Fruit fly (Drosophila melanogaster) whole organism, embryonic: ENCODE measurements around the gene CG3448.

ENCODE experiments used
- Bdp1 ChIP-seq: fragments of 200-800 bp; sonication (Bioruptor generic); optimal IDR thresholded peaks from 3 replicates; lab custom pipeline; 2016; ENCODE audit warnings: missing biosample characterization, missing genetic modification characterization
- Blimp-1 ChIP-seq: fragments of 200-800 bp; sonication (Bioruptor generic); optimal IDR thresholded peaks from 3 replicates; lab custom pipeline; 2018; ENCODE audit warnings: missing biosample characterization, missing genetic modification characterization, mild to moderate bottlenecking, moderate library complexity, missing genetic modification reagents
- CG10959 ChIP-seq: fragments of 200-800 bp; sonication (Bioruptor generic); IDR thresholded peaks from 2 replicates; pipeline ENCODE4 v1.3.6; 2022; ENCODE audit warnings: missing biosample characterization, missing genetic modification characterization
- CG11093 ChIP-seq: fragments of 200-800 bp; sonication (Bioruptor generic); IDR thresholded peaks from 3 replicates; pipeline ENCODE4 v1.3.6; 2022; ENCODE audit warnings: missing biosample characterization, missing genetic modification characterization
- CG11560 ChIP-seq: fragments of 200-800 bp; sonication (Bioruptor generic); IDR thresholded peaks from 3 replicates; pipeline ENCODE4 v1.3.6; 2022; ENCODE audit warnings: missing biosample characterization, missing genetic modification characterization
- CG11695 ChIP-seq: fragments of 200-800 bp; sonication (Bioruptor generic); IDR thresholded peaks from 3 replicates; pipeline ENCODE4 v1.3.6; 2022; ENCODE audit warnings: missing biosample characterization, missing genetic modification characterization
- CG12104 ChIP-seq: fragments of 200-800 bp; sonication (Bioruptor generic); optimal IDR thresholded peaks from 3 replicates; lab custom pipeline; 2016; ENCODE audit warnings: missing biosample characterization, missing genetic modification characterization
- CG12236 ChIP-seq: fragments of 200-800 bp; sonication (Bioruptor generic); optimal IDR thresholded peaks from 2 replicates; lab custom pipeline; 2016; ENCODE audit warnings: missing biosample characterization, missing genetic modification characterization
- CG17568 ChIP-seq: fragments of 200-800 bp; sonication (Bioruptor generic); optimal IDR thresholded peaks from 2 replicates; lab custom pipeline; 2018; ENCODE audit warnings: missing biosample characterization, mild to moderate bottlenecking, missing genetic modification characterization, moderate library complexity
- CG2875 ChIP-seq: fragments of 200-800 bp; sonication (Bioruptor generic); optimal IDR thresholded peaks from 2 replicates; lab custom pipeline; 2017; ENCODE audit warnings: missing biosample characterization, mild to moderate bottlenecking, missing genetic modification characterization, missing genetic modification reagents
- CG30431 ChIP-seq: fragments of 200-800 bp; sonication (Bioruptor generic); optimal IDR thresholded peaks from 2 replicates; lab custom pipeline; 2017; ENCODE audit warnings: missing biosample characterization, missing genetic modification characterization
- CG3281 ChIP-seq: fragments of 200-800 bp; sonication (Bioruptor generic); optimal IDR thresholded peaks from 3 replicates; lab custom pipeline; 2017; ENCODE audit warnings: missing biosample characterization, mild to moderate bottlenecking, missing genetic modification characterization
- CG4730 ChIP-seq: fragments of 200-800 bp; sonication (Bioruptor generic); IDR thresholded peaks from 2 replicates; pipeline ENCODE4 v1.3.6; 2022; ENCODE audit warnings: missing biosample characterization, missing genetic modification characterization
- CG4820 ChIP-seq: fragments of 200-800 bp; sonication (Bioruptor generic); optimal IDR thresholded peaks from 3 replicates; lab custom pipeline; 2016; ENCODE audit warnings: missing biosample characterization, missing genetic modification characterization
- CG7745 ChIP-seq: fragments of 200-800 bp; sonication (Bioruptor generic); optimal IDR thresholded peaks from 2 replicates; lab custom pipeline; 2018; ENCODE audit warnings: missing biosample characterization, mild to moderate bottlenecking, missing genetic modification characterization, moderate library complexity
- CG9932 ChIP-seq: fragments of 200-800 bp; sonication (Bioruptor generic); IDR thresholded peaks from 2 replicates; pipeline ENCODE4 v1.3.6; 2022; ENCODE audit warnings: missing biosample characterization, missing genetic modification characterization
- CoRest ChIP-seq: fragments of 200-800 bp; sonication (Bioruptor generic); optimal IDR thresholded peaks from 3 replicates; lab custom pipeline; 2018; ENCODE audit warnings: missing biosample characterization, mild to moderate bottlenecking, missing genetic modification characterization, moderate library complexity
- D ChIP-seq, 2 experiments: fragments of 200-800 bp in 1 of 2; fragments of >200 bp in 1 of 2; sonication (Bioruptor generic) in 1 of 2; optimal IDR thresholded peaks; 2 replicates in 1 of 2; 3 replicates in 1 of 2; lab custom pipeline; 2017; ENCODE audit warnings: mild to moderate bottlenecking in 1 of 2, missing biosample characterization in 1 of 2, missing genetic modification characterization in 1 of 2, missing genetic modification reagents in 1 of 2
- Deaf1 ChIP-seq: fragments of 200-800 bp; optimal IDR thresholded peaks from 3 replicates; lab custom pipeline; 2019; ENCODE audit warnings: missing biosample characterization, mild to moderate bottlenecking, missing genetic modification characterization, moderate library complexity
- Dip3 ChIP-seq: fragments of 200-800 bp; sonication (Bioruptor generic); optimal IDR thresholded peaks from 3 replicates; lab custom pipeline; 2016; ENCODE audit warnings: missing biosample characterization, missing genetic modification characterization
- Dll ChIP-seq: fragments of 200-800 bp; sonication (Bioruptor generic); IDR thresholded peaks from 4 replicates; pipeline ENCODE4 v1.3.6; 2022; ENCODE audit warnings: missing biosample characterization, missing genetic modification characterization; ENCODE audit not compliant: partially characterized antibody
- Dp ChIP-seq: fragments of 200-800 bp; sonication (Bioruptor generic); optimal IDR thresholded peaks from 2 replicates; lab custom pipeline; 2018; ENCODE audit warnings: missing biosample characterization, mild to moderate bottlenecking, missing genetic modification characterization, moderate library complexity
- Jarid2 ChIP-seq: fragments of 200-800 bp; sonication (Bioruptor generic); optimal IDR thresholded peaks from 3 replicates; lab custom pipeline; 2017; ENCODE audit warnings: mild to moderate bottlenecking, missing biosample characterization, missing genetic modification reagents, missing genetic modification characterization
- Med ChIP-seq: fragments of 200-800 bp; sonication (Bioruptor generic); peaks from one replicate; lab custom pipeline; 2016; ENCODE audit warnings: missing biosample characterization, missing genetic modification characterization, mild to moderate bottlenecking, inconsistent platforms, moderate library complexity
- Rfx ChIP-seq: fragments of 200-800 bp; sonication (Bioruptor generic); IDR thresholded peaks from 2 replicates; pipeline ENCODE4 v1.3.6; 2022; ENCODE audit warnings: missing biosample characterization, missing genetic modification characterization
- Scr ChIP-seq: fragments of 200-800 bp; sonication (Bioruptor generic); IDR thresholded peaks from 2 replicates; pipeline ENCODE4 v1.3.6; 2022; ENCODE audit warnings: missing biosample characterization, missing genetic modification characterization; ENCODE audit not compliant: partially characterized antibody
- Usf ChIP-seq: fragments of 200-800 bp; sonication (Bioruptor generic); optimal IDR thresholded peaks from 2 replicates; lab custom pipeline; 2017; ENCODE audit warnings: missing genotype, missing biosample characterization, missing genetic modification characterization
- aop ChIP-seq: fragments of 200-800 bp; sonication (Bioruptor generic); IDR thresholded peaks from 2 replicates; pipeline ENCODE4 v1.3.6; 2022; ENCODE audit warnings: missing biosample characterization, missing genetic modification characterization
- br ChIP-seq: fragments of >200 bp; optimal IDR thresholded peaks from 2 replicates; lab custom pipeline; 2017
- da ChIP-seq: fragments of 200-800 bp; sonication (Bioruptor generic); optimal IDR thresholded peaks from 2 replicates; lab custom pipeline; 2016; ENCODE audit warnings: missing biosample characterization, missing genetic modification characterization
- dpn ChIP-seq, 2 experiments: fragments of 200-800 bp; sonication (Bioruptor generic); optimal IDR thresholded peaks; 3 replicates each; lab custom pipeline; 2016; ENCODE audit warnings: missing biosample characterization in 2 of 2, missing genetic modification characterization in 2 of 2
- dysf ChIP-seq: fragments of 200-800 bp; sonication (Bioruptor generic); IDR thresholded peaks from 3 replicates; pipeline ENCODE4 v1.3.6; 2022; ENCODE audit warnings: missing biosample characterization, missing genetic modification characterization
- eyg ChIP-seq: fragments of 200-800 bp; sonication (Bioruptor generic); optimal IDR thresholded peaks from 3 replicates; lab custom pipeline; 2016; ENCODE audit warnings: missing biosample characterization, missing genetic modification characterization
- her ChIP-seq: fragments of 200-800 bp; sonication (Bioruptor generic); optimal IDR thresholded peaks from 2 replicates; lab custom pipeline; 2016; ENCODE audit warnings: missing biosample characterization, missing genetic modification characterization
- hkb ChIP-seq, 2 experiments: fragments of 200-800 bp in 1 of 2; fragments of >200 bp in 1 of 2; sonication (Bioruptor generic) in 1 of 2; IDR thresholded peaks in 1 of 2; optimal IDR thresholded peaks in 1 of 2; 2 replicates each; pipeline versions ENCODE4 v1.3.6 to Lab custom; 2017 to 2022; ENCODE audit warnings: missing biosample characterization in 1 of 2, missing genetic modification characterization in 1 of 2
- jumu ChIP-seq: fragments of 200-800 bp; sonication (Bioruptor generic); optimal IDR thresholded peaks from 3 replicates; lab custom pipeline; 2016; ENCODE audit warnings: missing biosample characterization, missing genetic modification characterization
- knrl ChIP-seq: fragments of 200-800 bp; sonication (Bioruptor generic); IDR thresholded peaks from 3 replicates; pipeline ENCODE4 v1.3.6; 2022; ENCODE audit warnings: missing biosample characterization, missing genetic modification characterization; ENCODE audit not compliant: partially characterized antibody
- luna ChIP-seq: fragments of 200-800 bp; sonication (Bioruptor generic); optimal IDR thresholded peaks from 2 replicates; lab custom pipeline; 2016; ENCODE audit warnings: missing biosample characterization, missing genetic modification characterization
- nom ChIP-seq: fragments of 200-800 bp; sonication (Bioruptor generic); optimal IDR thresholded peaks from 2 replicates; lab custom pipeline; 2017; ENCODE audit warnings: missing biosample characterization, missing genetic modification characterization, mild to moderate bottlenecking, moderate library complexity, missing genetic modification reagents
- org-1 ChIP-seq: fragments of 200-800 bp; sonication (Bioruptor generic); optimal IDR thresholded peaks from 2 replicates; lab custom pipeline; 2017; ENCODE audit warnings: missing biosample characterization, missing genetic modification characterization
- pho ChIP-seq: fragments of 200-800 bp; sonication (Bioruptor generic); optimal IDR thresholded peaks from 2 replicates; lab custom pipeline; 2016; ENCODE audit warnings: missing biosample characterization, missing genetic modification characterization
- pnt ChIP-seq: fragments of 200-800 bp; sonication (Bioruptor generic); optimal IDR thresholded peaks from 3 replicates; lab custom pipeline; 2016; ENCODE audit warnings: missing biosample characterization, missing genetic modification characterization
- ro ChIP-seq: fragments of 200-800 bp; sonication (Bioruptor generic); IDR thresholded peaks from 2 replicates; pipeline ENCODE4 v1.3.6; 2022; ENCODE audit warnings: missing biosample characterization, missing genetic modification characterization
- sd ChIP-seq: fragments of 200-800 bp; sonication (Bioruptor generic); optimal IDR thresholded peaks from 3 replicates; lab custom pipeline; 2018; ENCODE audit warnings: missing biosample characterization, mild to moderate bottlenecking, missing genetic modification characterization, moderate library complexity
- shn ChIP-seq: fragments of 200-800 bp; sonication (Bioruptor generic); optimal IDR thresholded peaks from 3 replicates; lab custom pipeline; 2016; ENCODE audit warnings: missing biosample characterization, missing genetic modification characterization
- slbo ChIP-seq: fragments of 200-800 bp; sonication (Bioruptor generic); IDR thresholded peaks from 2 replicates; pipeline ENCODE4 v1.3.6; 2022; ENCODE audit warnings: missing biosample characterization, missing genetic modification characterization
- sob ChIP-seq: fragments of 200-800 bp; sonication (Bioruptor generic); IDR thresholded peaks from 2 replicates; pipeline ENCODE4 v1.3.6; 2022; ENCODE audit warnings: missing biosample characterization, missing genetic modification characterization
- trem ChIP-seq: fragments of 200-800 bp; optimal IDR thresholded peaks from 3 replicates; lab custom pipeline; 2019; ENCODE audit warnings: missing biosample characterization, mild to moderate bottlenecking, missing genetic modification characterization, moderate library complexity
- wdn ChIP-seq: fragments of 200-800 bp; sonication (Bioruptor generic); IDR thresholded peaks from 2 replicates; pipeline ENCODE4 v1.3.6; 2022; ENCODE audit warnings: missing biosample characterization, missing genetic modification characterization
- wek ChIP-seq: fragments of 200-800 bp; sonication (Bioruptor generic); optimal IDR thresholded peaks from 3 replicates; lab custom pipeline; 2018; ENCODE audit warnings: missing biosample characterization, mild to moderate bottlenecking, missing genetic modification characterization, moderate library complexity

The CG3448 gene

dm6 chr3L:9462247-9462769 lies 10.9 kb upstream of the CG3448 start (continued):
- TF ChIP-seq CG11695 (GFP tag; lab: Robert Waterston, UW), result peak; percentile 84
- TF ChIP-seq ro (GFP tag; lab: Robert Waterston, UW), result no peak
- TF ChIP-seq luna (GFP tag; lab: Kevin White, UChicago), result peak; percentile 36
- no peak for TF ChIP-seq D (optimal IDR thresholded peaks at IDR 0.05; lab: Kevin White, UChicago)
- TF ChIP-seq D (GFP tag; optimal IDR thresholded peaks at IDR 0.05; lab: Kevin White, UChicago), result peak; percentile 91
- TF ChIP-seq sd (tag; lab: Kevin White, UChicago), result no peak
- TF ChIP-seq slbo, result peak; percentile 70
- TF ChIP-seq Blimp-1 (GFP tag; lab: Kevin White, UChicago), result peak; percentile 92
- no peak for TF ChIP-seq br (lab: Kevin White, UChicago)
- TF ChIP-seq pnt (GFP tag; lab: Kevin White, UChicago), result peak; percentile 64
- TF ChIP-seq aop (GFP tag; lab: Robert Waterston, UW), result no peak
- peak; percentile 83 for TF ChIP-seq CG17568 (GFP tag; lab: Kevin White, UChicago)
- TF ChIP-seq CG3281 (GFP tag; lab: Kevin White, UChicago), result peak; percentile 89
- peak; percentile 100 for TF ChIP-seq CG4820 (GFP tag; lab: Kevin White, UChicago)
- peak; percentile 50 for TF ChIP-seq wdn (GFP tag; lab: Robert Waterston, UW)
- peak; percentile 74 for TF ChIP-seq her (GFP tag; lab: Kevin White, UChicago)
- peak; percentile 91 for TF ChIP-seq trem
- peak; percentile 74 for TF ChIP-seq sob (GFP tag; lab: Robert Waterston, UW)
- TF ChIP-seq CoRest (tag; lab: Kevin White, UChicago), result peak; percentile 92
- TF ChIP-seq CG12104 (GFP tag; lab: Kevin White, UChicago), result peak; percentile 86
- peak; percentile 89 for TF ChIP-seq org-1 (GFP tag; lab: Kevin White, UChicago)
- peak; percentile 60 for TF ChIP-seq CG12236 (GFP tag; lab: Kevin White, UChicago)
- peak; percentile 89 for TF ChIP-seq CG2875 (GFP tag; lab: Kevin White, UChicago)
- TF ChIP-seq Med (GFP tag; lab: Kevin White, UChicago), result peak; percentile 87
- no peak for TF ChIP-seq Dp (GFP tag; lab: Kevin White, UChicago)
- peak; percentile 82 for TF ChIP-seq Rfx (GFP tag; lab: Robert Waterston, UW)
- TF ChIP-seq CG9932, result peak; percentile 45
- TF ChIP-seq Bdp1 (GFP tag; lab: Kevin White, UChicago), result peak; percentile 71
- no peak for TF ChIP-seq knrl (GFP tag; lab: Robert Waterston, UW)
- peak; percentile 90 for TF ChIP-seq Jarid2 (GFP tag; lab: Kevin White, UChicago)
- TF ChIP-seq Dll (GFP tag; lab: Robert Waterston, UW), result peak; percentile 32; the same call in 1 of the 4 replicates
- peak; percentile 45; the same call in 1 of the 2 replicates for TF ChIP-seq CG4730 (GFP tag; lab: Robert Waterston, UW)
- peak; percentile 66 for TF ChIP-seq CG10959 (GFP tag; lab: Robert Waterston, UW)
- TF ChIP-seq wek (GFP tag; lab: Kevin White, UChicago), result peak; percentile 9
- peak; percentile 20 for TF ChIP-seq eyg (GFP tag; lab: Kevin White, UChicago)
- TF ChIP-seq Scr (GFP tag; lab: Robert Waterston, UW), result peak; percentile 14
- peak; percentile 44 for TF ChIP-seq jumu (GFP tag; lab: Kevin White, UChicago)
- peak; percentile 82 for TF ChIP-seq dysf
- peak; percentile 73 to 77 for TF ChIP-seq dpn (GFP tag; optimal IDR thresholded peaks at IDR 0.05; lab: Kevin White, UChicago)
- no peak for TF ChIP-seq da (GFP tag; lab: Kevin White, UChicago)
- peak; percentile 69 for TF ChIP-seq shn
- TF ChIP-seq Usf, result peak; percentile 47
- TF ChIP-seq nom, result peak; percentile 77
- peak; percentile 41 for TF ChIP-seq Dip3 (GFP tag; lab: Kevin White, UChicago)
- no peak for TF ChIP-seq hkb (optimal IDR thresholded peaks at IDR 0.05; lab: Kevin White, UChicago)
- peak; percentile 86 for TF ChIP-seq hkb (GFP tag; IDR thresholded peaks at IDR 0.05; lab: Robert Waterston, UW)
- TF ChIP-seq CG7745 (tag; lab: Kevin White, UChicago), result no peak
- TF ChIP-seq CG11093, result 0 out of 3 replicates have a peak, but pooled peaks have one; percentile 26
- peak; percentile 74 for TF ChIP-seq Deaf1
- 0 out of 3 replicates have a peak, but pooled peaks have one; percentile 28 for TF ChIP-seq CG11560 (tag; lab: Robert Waterston, UW)
- peak; percentile 81 for TF ChIP-seq pho (GFP tag; lab: Kevin White, UChicago)
- peak; percentile 60 for TF ChIP-seq CG30431
